Worm (Caenorhabditis elegans) whole organism, late embryonic: ENCODE data around the gene nmur-1.

Experiments
- F13H6.1 ChIP-seq: sonication (generic microtip); optimal IDR thresholded peaks from 2 replicates; lab custom pipeline; 2016; ENCODE audit warnings: missing genetic modification characterization, missing compliant biosample characterization
- ceh-24 ChIP-seq: sonication (generic microtip); optimal IDR thresholded peaks from 2 replicates; lab custom pipeline; 2016; ENCODE audit warnings: mild to moderate bottlenecking, missing genetic modification characterization, missing compliant biosample characterization
- dve-1 ChIP-seq: sonication (generic microtip); optimal IDR thresholded peaks from 2 replicates; lab custom pipeline; 2017; ENCODE audit warnings: antibody characterized with exemption, mild to moderate bottlenecking, missing genetic modification characterization, missing compliant biosample characterization
- eyg-1 ChIP-seq: sonication (generic microtip); optimal IDR thresholded peaks from 2 replicates; lab custom pipeline; 2016; ENCODE audit warnings: missing genotype, missing genetic modification characterization, missing compliant biosample characterization
- fkh-10 ChIP-seq: fragments of 150-350 bp; optimal IDR thresholded peaks from 2 replicates; lab custom pipeline; 2014; ENCODE audit warnings: missing biosample characterization, missing genetic modification reagents, missing genetic modification characterization
- hlh-6 ChIP-seq: sonication (generic microtip); optimal IDR thresholded peaks from 2 replicates; lab custom pipeline; 2016; ENCODE audit warnings: missing genotype, missing genetic modification characterization, missing compliant biosample characterization
- pha-2 ChIP-seq: sonication (generic microtip); optimal IDR thresholded peaks from 2 replicates; lab custom pipeline; 2017; ENCODE audit warnings: mild to moderate bottlenecking, missing genetic modification characterization, missing compliant biosample characterization
- pqm-1 ChIP-seq: sonication (generic microtip); optimal IDR thresholded peaks from 2 replicates; lab custom pipeline; 2016; ENCODE audit warnings: missing genetic modification characterization, missing compliant biosample characterization
- ref-2 ChIP-seq: sonication (generic microtip); optimal IDR thresholded peaks from 2 replicates; lab custom pipeline; 2016; ENCODE audit warnings: missing genetic modification characterization, missing compliant biosample characterization
- tbx-2 ChIP-seq: sonication (generic microtip); optimal IDR thresholded peaks from 2 replicates; lab custom pipeline; 2016; ENCODE audit warnings: missing genetic modification characterization, missing compliant biosample characterization
- unc-55 ChIP-seq: sonication (generic microtip); optimal IDR thresholded peaks from 2 replicates; lab custom pipeline; 2017; ENCODE audit warnings: missing biosample characterization, missing genetic modification reagents, missing genetic modification characterization
- zip-5 ChIP-seq: sonication (generic microtip); optimal IDR thresholded peaks from 2 replicates; lab custom pipeline; 2016; ENCODE audit warnings: missing genetic modification characterization, missing compliant biosample characterization

DNA sequence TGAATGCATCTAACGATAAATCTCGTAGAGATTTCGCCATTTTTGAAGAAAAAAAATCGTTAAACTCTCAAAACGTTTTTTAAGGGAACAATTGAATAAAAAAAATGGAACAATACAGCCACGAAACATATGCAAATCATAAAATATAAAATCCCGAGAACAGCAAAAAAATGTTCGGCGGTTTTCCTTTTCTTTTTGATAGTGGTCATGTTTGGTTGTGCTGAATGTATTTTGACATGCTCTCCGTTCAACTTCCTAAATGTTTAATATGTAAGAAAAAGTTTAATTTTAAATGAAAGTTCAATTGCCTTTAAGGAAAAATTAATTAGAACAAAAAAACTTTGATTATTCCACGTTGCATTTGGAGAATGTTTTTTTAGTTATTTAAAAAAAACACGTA, 29.6 kb downstream of the nmur-1 start, which contains the start of gene C24A3.9:
- TF ChIP-seq fkh-10 (GFP tag; lab: Kevin White, UChicago): no peak
- TF ChIP-seq pqm-1: no peak
- TF ChIP-seq dve-1 (tag; lab: Kevin White, UChicago): no peak
- TF ChIP-seq F13H6.1 (tag; lab: Kevin White, UChicago): no peak
- no peak for TF ChIP-seq tbx-2
- no peak for TF ChIP-seq ref-2 (tag; lab: Kevin White, UChicago)
- TF ChIP-seq zip-5 (tag; lab: Kevin White, UChicago): no peak
- TF ChIP-seq unc-55 (GFP tag; lab: Kevin White, UChicago): no peak
- TF ChIP-seq ceh-24 (tag; lab: Kevin White, UChicago): no peak
- TF ChIP-seq eyg-1 (tag; lab: Kevin White, UChicago): no peak
- TF ChIP-seq hlh-6 (tag; lab: Kevin White, UChicago): no peak
- TF ChIP-seq pha-2 (tag; lab: Kevin White, UChicago): no peak
